Worm (Caenorhabditis elegans) whole organism, mixed stage, embryonic: Measurements from ENCODE around the gene ttr-25.

ENCODE experiments used
- M03D4.4 ChIP-seq: sonication (generic microtip); optimal IDR thresholded peaks from 2 replicates; lab custom pipeline; 2017; ENCODE audit warnings: mild to moderate bottlenecking, missing genetic modification characterization, missing compliant biosample characterization
- bed-3 ChIP-seq: fragments of 200-800 bp; sonication (Bioruptor generic); optimal IDR thresholded peaks from 3 replicates; lab custom pipeline; 2018; ENCODE audit warnings: mild to moderate bottlenecking, missing genetic modification characterization, moderate library complexity, missing compliant biosample characterization
- blmp-1 ChIP-seq: fragments of 150-350 bp; optimal IDR thresholded peaks from 2 replicates; lab custom pipeline; 2014; ENCODE audit warnings: missing biosample characterization, missing genetic modification characterization
- ceh-39 ChIP-seq: fragments of 150-350 bp; optimal IDR thresholded peaks from 2 replicates; lab custom pipeline; 2014; ENCODE audit warnings: missing biosample characterization, missing genetic modification characterization
- ceh-43 ChIP-seq: fragments of 200-800 bp; sonication (Bioruptor generic); optimal IDR thresholded peaks from 2 replicates; lab custom pipeline; 2018; ENCODE audit warnings: mild to moderate bottlenecking, missing genetic modification characterization, moderate library complexity, missing compliant biosample characterization
- ceh-83 ChIP-seq: fragments of 200-800 bp; sonication (Bioruptor generic); optimal IDR thresholded peaks from 2 replicates; lab custom pipeline; 2018; ENCODE audit warnings: mild to moderate bottlenecking, missing genetic modification characterization, missing compliant biosample characterization
- drap-1 ChIP-seq: fragments of 200-800 bp; sonication (Bioruptor generic); optimal IDR thresholded peaks from 3 replicates; lab custom pipeline; 2018; ENCODE audit warnings: mild to moderate bottlenecking, missing genetic modification characterization, missing compliant biosample characterization
- elt-1 ChIP-seq: sonication (generic microtip); optimal IDR thresholded peaks from 2 replicates; lab custom pipeline; 2017; ENCODE audit warnings: missing genetic modification characterization, mild to moderate bottlenecking, missing compliant biosample characterization, antibody characterized with exemption, moderate library complexity, borderline replicate concordance; ENCODE audit not compliant: insufficient read depth
- elt-3 ChIP-seq: fragments of 150-350 bp; optimal IDR thresholded peaks from 2 replicates; lab custom pipeline; 2014; ENCODE audit warnings: missing biosample characterization, missing genetic modification characterization
- flh-1 ChIP-seq: fragments of 200-800 bp; sonication (Bioruptor generic); optimal IDR thresholded peaks from 2 replicates; lab custom pipeline; 2018; ENCODE audit warnings: mild to moderate bottlenecking, missing genetic modification characterization, moderate library complexity, missing compliant biosample characterization
- ham-2 ChIP-seq: fragments of 200-800 bp; sonication (Bioruptor generic); optimal IDR thresholded peaks from 2 replicates; lab custom pipeline; 2018; ENCODE audit warnings: mild to moderate bottlenecking, missing genetic modification characterization, missing compliant biosample characterization
- hlh-1 ChIP-seq: fragments of 150-350 bp; optimal IDR thresholded peaks from 2 replicates; lab custom pipeline; 2014; ENCODE audit warnings: missing biosample characterization, missing genetic modification reagents, missing genetic modification characterization
- mab-5 ChIP-seq: fragments of 150-350 bp; optimal IDR thresholded peaks from 2 replicates; lab custom pipeline; 2014; ENCODE audit warnings: missing biosample characterization, missing genetic modification characterization
- mls-2 ChIP-seq: sonication (generic microtip); optimal IDR thresholded peaks from 2 replicates; lab custom pipeline; 2016; ENCODE audit warnings: mild to moderate bottlenecking, missing genetic modification characterization, moderate library complexity, missing compliant biosample characterization
- nhr-12 ChIP-seq: fragments of 150-350 bp; optimal IDR thresholded peaks from 2 replicates; lab custom pipeline; 2014; ENCODE audit warnings: missing biosample characterization, missing genetic modification characterization
- nhr-2 ChIP-seq: fragments of 150-350 bp; optimal IDR thresholded peaks from 2 replicates; lab custom pipeline; 2014; ENCODE audit warnings: missing biosample characterization, missing genetic modification characterization
- nhr-237 ChIP-seq: fragments of 150-350 bp; optimal IDR thresholded peaks from 2 replicates; lab custom pipeline; 2014; ENCODE audit warnings: missing biosample characterization, missing genetic modification characterization
- pha-4 ChIP-seq: fragments of 150-350 bp; optimal IDR thresholded peaks from 2 replicates; lab custom pipeline; 2018; ENCODE audit warnings: missing biosample characterization, missing genetic modification reagents, missing genetic modification characterization
- sem-2 ChIP-seq: fragments of 200-800 bp; sonication (Bioruptor generic); optimal IDR thresholded peaks from 2 replicates; lab custom pipeline; 2018; ENCODE audit warnings: mild to moderate bottlenecking, missing genetic modification characterization, missing compliant biosample characterization
- snpc-4 ChIP-seq: fragments of 150-350 bp; optimal IDR thresholded peaks from 2 replicates; lab custom pipeline; 2014; ENCODE audit warnings: missing biosample characterization, missing genetic modification characterization
- sptf-1 ChIP-seq: sonication (generic microtip); optimal IDR thresholded peaks from 2 replicates; lab custom pipeline; 2017; ENCODE audit warnings: mild to moderate bottlenecking, missing genetic modification characterization, moderate library complexity, missing compliant biosample characterization
- unc-39 ChIP-seq: fragments of 150-350 bp; optimal IDR thresholded peaks from 2 replicates; lab custom pipeline; 2014; ENCODE audit warnings: missing biosample characterization, missing genetic modification characterization
- unc-62 ChIP-seq: fragments of 150-350 bp; optimal IDR thresholded peaks from 2 replicates; lab custom pipeline; 2014; ENCODE audit warnings: missing biosample characterization, missing genetic modification reagents, missing genetic modification characterization
- zip-8 ChIP-seq: fragments of 150-350 bp; optimal IDR thresholded peaks from 2 replicates; lab custom pipeline; 2014; ENCODE audit warnings: missing biosample characterization, missing genetic modification characterization

ttr-25 gene

DNA sequence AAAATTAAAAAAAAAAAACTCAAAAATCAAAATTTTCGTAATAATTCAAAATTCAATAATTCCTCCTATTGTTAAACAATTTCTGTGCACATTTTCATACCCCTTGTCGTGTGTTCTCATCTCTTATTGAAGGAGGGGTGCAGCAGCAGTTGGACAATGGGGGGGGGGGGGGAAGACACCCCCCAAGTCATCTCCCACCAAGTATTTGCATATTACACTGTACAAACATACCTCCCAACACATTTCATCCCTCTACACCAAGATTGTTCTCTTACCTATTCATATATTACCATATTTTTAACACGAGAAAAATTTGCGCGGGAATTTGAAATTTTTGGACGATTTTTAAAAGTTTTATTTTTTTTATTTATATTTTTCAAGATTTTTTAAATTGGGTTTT is 39.7 kb downstream of the ttr-25 start:
- TF ChIP-seq hlh-1 (tag; lab: Kevin White, UChicago) (peak; percentile 73), unc-62 (GFP tag; lab: Kevin White, UChicago) (no peak), sem-2 (GFP tag; lab: Kevin White, UChicago) (no peak), drap-1 (GFP tag; lab: Kevin White, UChicago) (peak; percentile 17), ceh-39 (tag; lab: Kevin White, UChicago) (no peak), flh-1 (GFP tag; lab: Kevin White, UChicago) (no peak), mab-5 (tag; lab: Kevin White, UChicago) (no peak), snpc-4 (tag; lab: Kevin White, UChicago) (no peak), sptf-1 (tag; lab: Kevin White, UChicago) (no peak), M03D4.4 (tag; lab: Kevin White, UChicago) (peak; percentile 36), nhr-12 (tag; lab: Kevin White, UChicago) (no peak), zip-8 (no peak), pha-4 (tag; lab: Kevin White, UChicago) (no peak), mls-2 (tag; lab: Kevin White, UChicago) (no peak), unc-39 (no peak), blmp-1 (tag; lab: Kevin White, UChicago) (no peak), elt-1 (tag; lab: Kevin White, UChicago) (no peak), ceh-43 (GFP tag; lab: Kevin White, UChicago) (no peak), ham-2 (GFP tag; lab: Kevin White, UChicago) (no peak), ceh-83 (no peak)

- TF ChIP-seq ceh-83 = no peak
- TF ChIP-seq pha-4 (tag; lab: Kevin White, UChicago) = no peak
- no peak for TF ChIP-seq flh-1 (GFP tag; lab: Kevin White, UChicago)
- no peak for TF ChIP-seq nhr-237
- TF ChIP-seq sem-2 (GFP tag; lab: Kevin White, UChicago) = no peak
- no peak for TF ChIP-seq bed-3 (GFP tag; lab: Kevin White, UChicago)
- no peak for TF ChIP-seq drap-1 (GFP tag; lab: Kevin White, UChicago)
- no peak for TF ChIP-seq nhr-2 (tag; lab: Kevin White, UChicago)
Observed at ce11 chrV:18597779-18598178, 41.3 kb downstream of the ttr-25 start.

- TF ChIP-seq sptf-1 (tag; lab: Kevin White, UChicago) (no peak), elt-3 (no peak), bed-3 (GFP tag; lab: Kevin White, UChicago) (no peak), nhr-2 (tag; lab: Kevin White, UChicago) (no peak), snpc-4 (tag; lab: Kevin White, UChicago) (no peak), ceh-43 (GFP tag; lab: Kevin White, UChicago) (no peak), ceh-39 (tag; lab: Kevin White, UChicago) (no peak), ham-2 (GFP tag; lab: Kevin White, UChicago) (no peak)
- TF ChIP-seq, all 35 proteins: peak for 0
Observed at ce11 chrV:18605510-18605909, 49.0 kb downstream of the ttr-25 start.
